Worm (Caenorhabditis elegans) whole organism, young adult: Measurements from ENCODE around the gene K08E5.5.

Experiments used
- ama-1 ChIP-seq, 3 experiments: fragments of 150-350 bp in 1 of 3; sonication (generic microtip) in 2 of 3; optimal IDR thresholded peaks; 2 replicates each; lab custom pipeline; 2014 to 2018; ENCODE audit warnings: missing biosample characterization in 2 of 3, missing genetic modification characterization in 2 of 3, missing genetic modification reagents in 2 of 3
- efl-1 ChIP-seq: fragments of 150-350 bp; optimal IDR thresholded peaks from 2 replicates; lab custom pipeline; 2014; ENCODE audit warnings: missing biosample characterization, missing genetic modification reagents, missing genetic modification characterization
- egrh-3 ChIP-seq: fragments of 200-800 bp; sonication (Bioruptor generic); IDR thresholded peaks from 2 replicates; pipeline ENCODE4 v1.3.6; 2022; ENCODE audit warnings: missing genetic modification reagents, missing genetic modification characterization, missing compliant biosample characterization
- him-1 ChIP-seq: sonication (generic microtip); optimal IDR thresholded peaks from 2 replicates; lab custom pipeline; 2016; ENCODE audit warnings: missing genotype, missing genetic modification reagents, missing genetic modification characterization, missing compliant biosample characterization
- hmg-1.2 ChIP-seq: fragments of 200-800 bp; sonication (Bioruptor generic); IDR thresholded peaks from 2 replicates; pipeline ENCODE4 v1.3.6; 2022; ENCODE audit warnings: missing genetic modification reagents, missing genetic modification characterization, missing compliant biosample characterization
- nfya-2 ChIP-seq: fragments of 200-800 bp; sonication (Bioruptor generic); IDR thresholded peaks from 2 replicates; pipeline ENCODE4 v1.3.6; 2022; ENCODE audit warnings: missing genetic modification reagents, missing genetic modification characterization, missing compliant biosample characterization
- tbp1 ChIP-seq: fragments of 200-800 bp; sonication (Bioruptor generic); optimal IDR thresholded peaks from 2 replicates; lab custom pipeline; 2018; ENCODE audit warnings: mild to moderate bottlenecking, missing genetic modification characterization, missing compliant biosample characterization
- ztf-26 ChIP-seq: sonication (generic microtip); optimal IDR thresholded peaks from 2 replicates; lab custom pipeline; 2017; ENCODE audit warnings: missing genetic modification characterization, missing compliant biosample characterization

- no peak for TF ChIP-seq nfya-2 (GFP tag; lab: Robert Waterston, UW)
- no peak for TF ChIP-seq ama-1 (optimal IDR thresholded peaks at IDR 0.05; lab: Kevin White, UChicago)
- TF ChIP-seq ama-1 (GFP tag; optimal IDR thresholded peaks at IDR 0.05; lab: Kevin White, UChicago): no peak
- TF ChIP-seq efl-1 (GFP tag; lab: Kevin White, UChicago): no peak
- no peak for TF ChIP-seq egrh-3
- no peak for TF ChIP-seq hmg-1.2 (GFP tag; lab: Robert Waterston, UW)
- TF ChIP-seq ztf-26: no peak
- TF ChIP-seq tbp1 (GFP tag; lab: Kevin White, UChicago): no peak
- no peak for TF ChIP-seq him-1 (tag; lab: Kevin White, UChicago)
Measured at ce11 chrIII:10160385-10160784, at the start of gene K08E5.5, which contains the start of gene mua-3.
